Fruit fly (Drosophila melanogaster): ENCODE data around the gene AP-1gamma.
A peak's percentile ranks its signal among the peaks of the same experiment; 100 is the strongest.

The AP-1gamma gene

DNA sequence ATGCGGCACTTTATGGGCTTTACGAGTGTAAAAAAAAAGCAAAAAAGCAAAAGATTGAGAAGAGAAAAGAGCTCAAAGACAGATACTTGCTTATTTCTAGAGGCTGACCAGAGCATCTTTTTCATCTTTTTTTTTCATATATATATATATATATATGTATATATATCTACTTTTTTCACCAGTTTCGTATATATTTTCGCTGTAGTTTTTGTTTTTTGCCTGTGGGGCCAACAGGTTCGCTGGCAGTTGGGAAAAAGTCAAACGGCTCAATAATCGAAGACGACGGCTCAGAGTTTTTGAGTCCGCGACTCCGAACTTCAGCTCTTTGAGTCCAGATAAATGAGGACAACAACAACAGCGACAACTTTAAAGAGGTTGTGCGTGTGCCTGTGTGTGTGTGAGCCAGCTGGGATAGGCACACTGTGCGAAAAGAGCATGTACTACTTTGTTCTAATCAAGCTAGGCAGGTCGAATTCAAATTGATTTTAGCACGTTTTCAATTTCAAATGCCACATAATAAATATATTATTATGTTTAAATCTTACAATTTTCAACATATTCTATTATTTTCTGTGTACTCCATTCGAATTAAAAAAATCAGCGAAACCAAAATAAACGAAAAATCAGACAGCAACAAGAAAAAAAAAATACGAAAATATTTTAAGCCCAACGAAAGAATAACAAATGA lies 41.5 kb upstream of the AP-1gamma start (continued):
- peak; percentile 11 for TF ChIP-seq PHDP (tag; optimal IDR thresholded peaks at IDR 0.05)
- TF ChIP-seq fd102C (GFP tag; optimal IDR thresholded peaks at IDR 0.05), result no peak
- no peak for TF ChIP-seq usp (GFP tag; optimal IDR thresholded peaks at IDR 0.05)
- peak; percentile 61 for TF ChIP-seq Ptx1 (GFP tag; IDR thresholded peaks at IDR 0.05)
- no peak for TF ChIP-seq twi (tag; optimal IDR thresholded peaks at IDR 0.05)
- TF ChIP-seq fd96Cb (tag; optimal IDR thresholded peaks at IDR 0.05), result peak; percentile 26
- TF ChIP-seq gce (GFP tag; IDR thresholded peaks at IDR 0.05), result no peak
- TF ChIP-seq Fer3 (tag; optimal IDR thresholded peaks at IDR 0.05), result peak; percentile 29
- peak; percentile 0 for TF ChIP-seq Sox100B (GFP tag; optimal IDR thresholded peaks at IDR 0.05)
- no peak for TF ChIP-seq CG6254 (GFP tag; optimal IDR thresholded peaks at IDR 0.05)
- no peak for TF ChIP-seq so (GFP tag; IDR thresholded peaks at IDR 0.05)
- TF ChIP-seq ac (GFP tag; optimal IDR thresholded peaks at IDR 0.05), result no peak
- TF ChIP-seq wdn (GFP tag; IDR thresholded peaks at IDR 0.05), result no peak
- TF ChIP-seq MTF-1 (GFP tag; optimal IDR thresholded peaks at IDR 0.05; ENCODE audit: borderline replicate concordance), result no peak
- TF ChIP-seq CG6683 (GFP tag; optimal IDR thresholded peaks at IDR 0.05), result no peak
- no peak for TF ChIP-seq CG4328 (GFP tag; optimal IDR thresholded peaks at IDR 0.05)
- no peak for TF ChIP-seq emc (GFP tag; optimal IDR thresholded peaks at IDR 0.05)
- no peak for TF ChIP-seq CG17829 (tag; optimal IDR thresholded peaks at IDR 0.05)
- no peak for TF ChIP-seq nerfin-2 (GFP tag; IDR thresholded peaks at IDR 0.05; ENCODE audit: partially characterized antibody)
- no peak for TF ChIP-seq Stat92E (GFP tag; optimal IDR thresholded peaks at IDR 0.05)
- TF ChIP-seq HLH54F (GFP tag; optimal IDR thresholded peaks at IDR 0.05), result no peak
- TF ChIP-seq eve (GFP tag; optimal IDR thresholded peaks at IDR 0.05), result peak in 1 of 2 experiments; percentile 54
- no peak for TF ChIP-seq gsb-n (tag; optimal IDR thresholded peaks at IDR 0.05)
- TF ChIP-seq sim (GFP tag; IDR thresholded peaks at IDR 0.05), result no peak
- TF ChIP-seq pho (GFP tag; optimal IDR thresholded peaks at IDR 0.05), result no peak
- peak; percentile 17 for TF ChIP-seq caup (GFP tag; optimal IDR thresholded peaks at IDR 0.05; ENCODE audit: severe bottlenecking)
- TF ChIP-seq CG14050 (GFP tag; IDR thresholded peaks at IDR 0.05), result no peak
- TF ChIP-seq cato (GFP tag; optimal IDR thresholded peaks at IDR 0.05; ENCODE audit: borderline replicate concordance), result no peak
- TF ChIP-seq HLH3B (GFP tag; IDR thresholded peaks at IDR 0.05), result peak; percentile 45; the same call in 1 of the 2 replicates
- no peak for TF ChIP-seq sob (GFP tag; IDR thresholded peaks at IDR 0.05)
- no peak for TF ChIP-seq CG10462 (GFP tag; optimal IDR thresholded peaks at IDR 0.05)
- TF ChIP-seq CG13775 (GFP tag; optimal IDR thresholded peaks at IDR 0.05), result no peak
- no peak for TF ChIP-seq fu2 (GFP tag; optimal IDR thresholded peaks at IDR 0.05)
- TF ChIP-seq CHES-1-like (GFP tag; optimal IDR thresholded peaks at IDR 0.05), result no peak
- no peak for TF ChIP-seq CG3163 (GFP tag; optimal IDR thresholded peaks at IDR 0.05)
- TF ChIP-seq CG1603 (tag; optimal IDR thresholded peaks at IDR 0.05), result peak; percentile 6
- TF ChIP-seq CG12769 (tag; optimal IDR thresholded peaks at IDR 0.05), result peak; percentile 0
- TF ChIP-seq lab (GFP tag; optimal IDR thresholded peaks at IDR 0.05), result peak; percentile 34
- no peak for TF ChIP-seq CG34224 (GFP tag; IDR thresholded peaks at IDR 0.05; ENCODE audit: partially characterized antibody)
- TF ChIP-seq CkIIα-i1 (GFP tag; IDR thresholded peaks at IDR 0.05), result no peak
- TF ChIP-seq nmo (GFP tag; optimal IDR thresholded peaks at IDR 0.05), result peak; percentile 22
- peak; percentile 24 for TF ChIP-seq Hr3 (GFP tag; optimal IDR thresholded peaks at IDR 0.05)
- no peak; the same call in 2 of the 3 replicates for TF ChIP-seq H15 (GFP tag; IDR thresholded peaks at IDR 0.05)
- TF ChIP-seq tll (GFP tag; optimal IDR thresholded peaks at IDR 0.05), result no peak
- TF ChIP-seq CG2116 (GFP tag; optimal IDR thresholded peaks at IDR 0.05), result no peak
- TF ChIP-seq lmd (GFP tag; IDR thresholded peaks at IDR 0.05), result peak; percentile 27; the same call in 1 of the 2 replicates
- no peak for TF ChIP-seq BtbVII (GFP tag; optimal IDR thresholded peaks at IDR 0.05)
- no peak for TF ChIP-seq Tbp (GFP tag; optimal IDR thresholded peaks at IDR 0.05)
- no peak for TF ChIP-seq CG18764 (GFP tag; optimal IDR thresholded peaks at IDR 0.05)
